Worm (Caenorhabditis elegans) whole organism, mixed stage, embryonic: ENCODE measurements around the gene C53C11.4.

Experiments
- mep-1 ChIP-seq: fragments of 150-350 bp; optimal IDR thresholded peaks from 2 replicates; lab custom pipeline; 2017; ENCODE audit warnings: missing biosample characterization, missing genetic modification reagents, missing genetic modification characterization, inconsistent platforms
- nhr-76 ChIP-seq: sonication (generic microtip); optimal IDR thresholded peaks from 2 replicates; lab custom pipeline; 2017; ENCODE audit warnings: missing biosample characterization, missing genetic modification characterization

DNA sequence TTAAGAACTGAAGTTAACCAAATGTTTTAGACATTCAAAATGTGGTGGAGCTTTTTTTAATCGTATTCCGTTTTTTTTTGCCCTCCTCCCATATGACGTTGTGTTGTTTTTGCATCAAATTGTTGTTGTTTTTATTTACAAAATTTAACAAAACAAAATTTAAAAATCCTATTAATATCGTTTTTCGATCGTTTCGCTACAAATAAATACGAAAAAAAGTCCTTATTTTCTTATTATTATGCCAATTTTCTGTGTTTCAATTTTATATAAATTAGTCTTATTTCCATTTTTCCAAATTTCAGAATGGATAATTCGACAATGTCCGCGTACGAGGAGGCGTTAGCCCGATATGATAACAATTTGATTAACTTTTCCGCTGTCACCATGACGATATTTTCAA, 48.7 kb downstream of the C53C11.4 start, which contains the start of gene npr-36:
- TF ChIP-seq nhr-76 (tag; lab: Kevin White, UChicago), result no peak
- TF ChIP-seq mep-1 (tag; lab: Kevin White, UChicago), result no peak
